Fruit fly (Drosophila melanogaster) whole organism, embryonic: ENCODE results near the gene CG5665.
A peak's percentile ranks its signal among the peaks of the same experiment; 100 is the strongest.

Experiments used
- Atf3 ChIP-seq: fragments of 200-800 bp; sonication (Bioruptor generic); optimal IDR thresholded peaks from 3 replicates; lab custom pipeline; 2016; ENCODE audit warnings: missing biosample characterization, missing genetic modification characterization
- CG10462 ChIP-seq: fragments of 200-800 bp; sonication (Bioruptor generic); optimal IDR thresholded peaks from 2 replicates; lab custom pipeline; 2016; ENCODE audit warnings: missing biosample characterization, missing genetic modification characterization
- CG11093 ChIP-seq: fragments of 200-800 bp; sonication (Bioruptor generic); IDR thresholded peaks from 3 replicates; pipeline ENCODE4 v1.3.6; 2022; ENCODE audit warnings: missing biosample characterization, missing genetic modification characterization
- CG11723 ChIP-seq: fragments of 200-800 bp; sonication (Bioruptor generic); optimal IDR thresholded peaks from 2 replicates; lab custom pipeline; 2017; ENCODE audit warnings: missing biosample characterization, mild to moderate bottlenecking, missing genetic modification characterization
- CG12071 ChIP-seq: fragments of 200-800 bp; sonication (Bioruptor generic); optimal IDR thresholded peaks from 3 replicates; lab custom pipeline; 2018; ENCODE audit warnings: missing biosample characterization, mild to moderate bottlenecking, missing genetic modification characterization
- CG12391 ChIP-seq: fragments of 200-800 bp; sonication (Bioruptor generic); optimal IDR thresholded peaks from 3 replicates; lab custom pipeline; 2018; ENCODE audit warnings: missing biosample characterization, mild to moderate bottlenecking, missing genetic modification characterization, moderate library complexity
- CG12744 ChIP-seq: fragments of 200-800 bp; sonication (Bioruptor generic); optimal IDR thresholded peaks from 2 replicates; lab custom pipeline; 2016; ENCODE audit warnings: missing biosample characterization, missing genetic modification characterization
- CG13894 ChIP-seq: fragments of 200-800 bp; sonication (Bioruptor generic); optimal IDR thresholded peaks from 3 replicates; lab custom pipeline; 2018; ENCODE audit warnings: missing biosample characterization, mild to moderate bottlenecking, missing genetic modification characterization, moderate library complexity
- CG14965 ChIP-seq: fragments of 200-800 bp; sonication (Bioruptor generic); optimal IDR thresholded peaks from 2 replicates; lab custom pipeline; 2016; ENCODE audit warnings: missing biosample characterization, missing genetic modification characterization, borderline replicate concordance
- CG15011 ChIP-seq: fragments of 200-800 bp; sonication (Bioruptor generic); optimal IDR thresholded peaks from 3 replicates; lab custom pipeline; 2018; ENCODE audit warnings: missing biosample characterization, mild to moderate bottlenecking, missing genetic modification characterization
- CG15269 ChIP-seq: fragments of 200-800 bp; sonication (Bioruptor generic); optimal IDR thresholded peaks from 2 replicates; lab custom pipeline; 2018; ENCODE audit warnings: missing biosample characterization, mild to moderate bottlenecking, missing genetic modification characterization, moderate library complexity
- CG15696 ChIP-seq: fragments of 200-800 bp; sonication (Bioruptor generic); optimal IDR thresholded peaks from 2 replicates; lab custom pipeline; 2019; ENCODE audit warnings: missing biosample characterization, mild to moderate bottlenecking, missing genetic modification characterization, moderate library complexity
- CG16863 ChIP-seq: fragments of 200-800 bp; sonication (Bioruptor generic); optimal IDR thresholded peaks from 3 replicates; lab custom pipeline; 2016; ENCODE audit warnings: missing biosample characterization, missing genetic modification characterization
- CG2678 ChIP-seq: fragments of 200-800 bp; sonication (Bioruptor generic); optimal IDR thresholded peaks from 3 replicates; lab custom pipeline; 2019; ENCODE audit warnings: missing biosample characterization, mild to moderate bottlenecking, missing genetic modification characterization, moderate library complexity
- CG2712 ChIP-seq: fragments of 200-800 bp; optimal IDR thresholded peaks from 3 replicates; lab custom pipeline; 2019; ENCODE audit warnings: missing biosample characterization, mild to moderate bottlenecking, missing genetic modification characterization, moderate library complexity
- CG2875 ChIP-seq: fragments of 200-800 bp; sonication (Bioruptor generic); optimal IDR thresholded peaks from 2 replicates; lab custom pipeline; 2017; ENCODE audit warnings: missing biosample characterization, mild to moderate bottlenecking, missing genetic modification characterization, missing genetic modification reagents
- CG2889 ChIP-seq: fragments of 200-800 bp; sonication (Bioruptor generic); IDR thresholded peaks from 3 replicates; pipeline ENCODE4 v1.3.6; 2022; ENCODE audit warnings: missing biosample characterization, missing genetic modification characterization
- CG31388 ChIP-seq: fragments of 200-800 bp; sonication (Bioruptor generic); optimal IDR thresholded peaks from 2 replicates; lab custom pipeline; 2016; ENCODE audit warnings: missing biosample characterization, missing genetic modification characterization
- CG3281 ChIP-seq: fragments of 200-800 bp; sonication (Bioruptor generic); optimal IDR thresholded peaks from 3 replicates; lab custom pipeline; 2017; ENCODE audit warnings: missing biosample characterization, mild to moderate bottlenecking, missing genetic modification characterization
- CG4282 ChIP-seq: fragments of 200-800 bp; sonication (Bioruptor generic); optimal IDR thresholded peaks from 2 replicates; lab custom pipeline; 2016; ENCODE audit warnings: missing biosample characterization, missing genetic modification characterization
- CG7963 ChIP-seq: fragments of 200-800 bp; sonication (Bioruptor generic); IDR thresholded peaks from 3 replicates; pipeline ENCODE4 v1.3.6; 2022; ENCODE audit warnings: missing biosample characterization, missing genetic modification characterization; ENCODE audit not compliant: partially characterized antibody
- Chrac-16 ChIP-seq: fragments of 200-800 bp; sonication (Bioruptor generic); optimal IDR thresholded peaks from 3 replicates; lab custom pipeline; 2016; ENCODE audit warnings: missing biosample characterization, missing genetic modification characterization
- D19B ChIP-seq: fragments of 200-800 bp; sonication (Bioruptor generic); optimal IDR thresholded peaks from 2 replicates; lab custom pipeline; 2017; ENCODE audit warnings: missing biosample characterization, mild to moderate bottlenecking, missing genetic modification characterization
- Dip2 ChIP-seq: fragments of 200-800 bp; sonication (Bioruptor generic); IDR thresholded peaks from 2 replicates; pipeline ENCODE4 v1.3.6; 2022; ENCODE audit warnings: missing biosample characterization, missing genetic modification characterization
- MTF-1 ChIP-seq: fragments of 200-800 bp; sonication (Bioruptor generic); optimal IDR thresholded peaks from 2 replicates; lab custom pipeline; 2018; ENCODE audit warnings: missing biosample characterization, mild to moderate bottlenecking, missing genetic modification characterization, borderline replicate concordance
- Pdp1 ChIP-seq, 2 experiments: fragments of 200-800 bp; sonication (Bioruptor generic); optimal IDR thresholded peaks; 3 replicates each; lab custom pipeline; 2016; ENCODE audit warnings: missing biosample characterization in 2 of 2, missing genetic modification characterization in 2 of 2, mild to moderate bottlenecking in 1 of 2, moderate library complexity in 1 of 2
- TFAM ChIP-seq: fragments of 200-800 bp; sonication (Bioruptor generic); optimal IDR thresholded peaks from 2 replicates; lab custom pipeline; 2017; ENCODE audit warnings: missing biosample characterization, missing genetic modification characterization, inconsistent platforms
- Vsx1 ChIP-seq: fragments of 200-800 bp; sonication (Bioruptor generic); optimal IDR thresholded peaks from 2 replicates; lab custom pipeline; 2017; ENCODE audit warnings: missing biosample characterization, mild to moderate bottlenecking, missing genetic modification characterization, missing genetic modification reagents
- Xrp1 ChIP-seq: fragments of 200-800 bp; sonication (Bioruptor generic); IDR thresholded peaks from 2 replicates; pipeline ENCODE4 v1.3.6; 2022; ENCODE audit warnings: missing biosample characterization, missing genetic modification characterization
- ara ChIP-seq: fragments of 200-800 bp; sonication (Bioruptor generic); IDR thresholded peaks from 2 replicates; pipeline ENCODE4 v1.3.6; 2022; ENCODE audit warnings: missing biosample characterization, missing genetic modification characterization
- az2 ChIP-seq: fragments of 200-800 bp; sonication (Bioruptor generic); optimal IDR thresholded peaks from 3 replicates; lab custom pipeline; 2016; ENCODE audit warnings: missing biosample characterization, missing genetic modification characterization
- cg ChIP-seq: fragments of 200-800 bp; sonication (Bioruptor generic); optimal IDR thresholded peaks from 3 replicates; lab custom pipeline; 2019; ENCODE audit warnings: missing biosample characterization, mild to moderate bottlenecking, missing genetic modification characterization, moderate library complexity
- corto ChIP-seq: fragments of 200-800 bp; sonication (Bioruptor generic); optimal IDR thresholded peaks from 2 replicates; lab custom pipeline; 2016; ENCODE audit warnings: missing biosample characterization, mild to moderate bottlenecking, missing genetic modification characterization, moderate library complexity
- crol ChIP-seq: fragments of 200-800 bp; sonication (Bioruptor generic); IDR thresholded peaks from 2 replicates; pipeline ENCODE4 v1.3.6; 2022; ENCODE audit warnings: missing biosample characterization, missing genetic modification characterization
- dati ChIP-seq: fragments of 200-800 bp; sonication (Bioruptor generic); IDR thresholded peaks from 2 replicates; pipeline ENCODE4 v1.3.6; 2022; ENCODE audit warnings: missing biosample characterization, missing genetic modification characterization
- dmrt11E ChIP-seq: fragments of 200-800 bp; sonication (Bioruptor generic); optimal IDR thresholded peaks from 3 replicates; lab custom pipeline; 2018; ENCODE audit warnings: missing biosample characterization, mild to moderate bottlenecking, missing genetic modification characterization, moderate library complexity
- fd3F ChIP-seq: fragments of 200-800 bp; sonication (Bioruptor generic); optimal IDR thresholded peaks from 2 replicates; lab custom pipeline; 2018; ENCODE audit warnings: missing biosample characterization, mild to moderate bottlenecking, missing genetic modification characterization, moderate library complexity
- hbn ChIP-seq: fragments of 200-800 bp; sonication (Bioruptor generic); IDR thresholded peaks from 2 replicates; pipeline ENCODE4 v1.3.6; 2022; ENCODE audit warnings: missing biosample characterization, missing genetic modification characterization; ENCODE audit not compliant: partially characterized antibody
- mam ChIP-seq: fragments of 200-800 bp; sonication (Bioruptor generic); optimal IDR thresholded peaks from 3 replicates; lab custom pipeline; 2016; ENCODE audit warnings: missing biosample characterization, missing genetic modification characterization
- pan ChIP-seq, 4 experiments: fragments of >200 bp in 3 of 4; fragments of 200-800 bp in 1 of 4; sonication (Bioruptor generic) in 1 of 4; optimal IDR thresholded peaks in 3 of 4; IDR thresholded peaks in 1 of 4; 2 replicates each; pipeline versions ENCODE4 v1.3.6 to Lab custom; 2017 to 2022; ENCODE audit warnings: missing biosample characterization in 2 of 4, missing genetic modification characterization in 2 of 4, mixed read lengths in 1 of 4
- repo ChIP-seq: fragments of 200-800 bp; sonication (Bioruptor generic); optimal IDR thresholded peaks from 2 replicates; lab custom pipeline; 2016; ENCODE audit warnings: missing biosample characterization, missing genetic modification characterization
- scrt ChIP-seq: fragments of 200-800 bp; sonication (Bioruptor generic); optimal IDR thresholded peaks from 2 replicates; lab custom pipeline; 2018; ENCODE audit warnings: missing biosample characterization, mild to moderate bottlenecking, missing genetic modification characterization, moderate library complexity
- slbo ChIP-seq: fragments of 200-800 bp; sonication (Bioruptor generic); IDR thresholded peaks from 2 replicates; pipeline ENCODE4 v1.3.6; 2022; ENCODE audit warnings: missing biosample characterization, missing genetic modification characterization
- vvl ChIP-seq: fragments of 200-800 bp; sonication (Bioruptor generic); IDR thresholded peaks from 2 replicates; pipeline ENCODE4 v1.3.6; 2022; ENCODE audit warnings: missing biosample characterization, missing genetic modification characterization
- wek ChIP-seq: fragments of 200-800 bp; sonication (Bioruptor generic); optimal IDR thresholded peaks from 3 replicates; lab custom pipeline; 2018; ENCODE audit warnings: missing biosample characterization, mild to moderate bottlenecking, missing genetic modification characterization, moderate library complexity
- wor ChIP-seq: fragments of 200-800 bp; sonication (Bioruptor generic); IDR thresholded peaks from 2 replicates; pipeline ENCODE4 v1.3.6; 2022; ENCODE audit warnings: missing biosample characterization, missing genetic modification characterization
- yki ChIP-seq: fragments of >200 bp; optimal IDR thresholded peaks from 3 replicates; lab custom pipeline; 2018

Gene CG5665

DNA sequence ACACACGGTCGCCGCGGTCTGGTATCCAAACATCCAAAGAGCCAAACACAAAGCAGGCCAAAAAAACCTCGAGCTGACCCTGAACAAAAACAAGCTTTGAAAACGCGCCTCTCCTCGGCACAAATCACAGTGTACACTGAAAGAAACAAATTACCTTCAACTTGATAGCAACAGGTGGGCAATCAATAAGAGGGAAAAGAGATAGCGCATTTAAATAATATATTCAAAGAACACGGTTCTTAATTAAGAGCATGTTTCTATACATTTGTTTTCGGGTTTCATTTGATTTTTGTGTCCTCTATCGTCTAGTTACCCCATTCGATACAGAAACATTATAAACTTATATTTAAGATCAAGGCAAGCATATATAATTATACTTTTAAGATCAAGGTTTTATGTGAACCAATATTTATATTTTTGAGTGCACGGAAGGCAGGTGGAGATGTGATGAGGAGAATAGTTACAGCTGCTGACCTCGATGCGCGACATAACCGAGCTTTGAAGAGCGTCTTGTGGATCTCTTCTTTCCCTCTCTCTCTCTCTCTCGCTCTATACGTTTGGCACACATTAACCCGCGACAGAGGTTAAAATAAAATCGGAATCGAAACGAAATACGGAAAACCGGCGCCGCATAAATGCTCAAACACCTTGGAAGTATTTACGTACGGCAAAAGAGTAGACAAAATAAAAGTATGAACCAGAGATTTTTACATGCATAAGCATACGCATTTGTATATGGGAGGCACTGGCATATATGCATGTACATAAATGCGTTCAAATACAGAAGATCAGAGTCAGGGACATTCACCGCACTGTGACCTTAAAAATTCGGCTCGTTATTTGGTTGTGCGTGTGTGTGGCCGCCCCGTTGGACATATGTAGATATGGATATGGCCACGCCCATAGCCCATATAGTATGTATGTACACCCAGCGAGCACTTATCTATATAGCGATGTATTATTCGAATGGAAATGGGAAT, 40.2 kb downstream of the CG5665 start (continued):
- TF ChIP-seq CG4282 (GFP tag; lab: Kevin White, UChicago) = no peak
- no peak for TF ChIP-seq pan (optimal IDR thresholded peaks at IDR 0.05; lab: Kevin White, UChicago)
- peak in 1 of 2 experiments; percentile 73 for TF ChIP-seq pan (GFP tag; optimal IDR thresholded peaks at IDR 0.05 in 1 of 2, IDR thresholded peaks at IDR 0.05 in 1 of 2)
- peak; percentile 90 for TF ChIP-seq CG12391
- TF ChIP-seq mam (GFP tag; lab: Kevin White, UChicago) = peak; percentile 77
- no peak for TF ChIP-seq CG7963 (GFP tag; lab: Robert Waterston, UW)
- TF ChIP-seq CG2712 = peak; percentile 90
- peak; percentile 67 for TF ChIP-seq CG13894
- no peak for TF ChIP-seq ara (GFP tag; lab: Robert Waterston, UW)
- peak; percentile 82 for TF ChIP-seq CG11723 (GFP tag; lab: Kevin White, UChicago)
- TF ChIP-seq fd3F (GFP tag; lab: Kevin White, UChicago) = peak; percentile 86
- peak; percentile 80 for TF ChIP-seq CG2875 (GFP tag; lab: Kevin White, UChicago)
- peak; percentile 74 for TF ChIP-seq CG12744
- peak; percentile 80 for TF ChIP-seq vvl (GFP tag; lab: Robert Waterston, UW)
- TF ChIP-seq cg (GFP tag; lab: Kevin White, UChicago) = peak; percentile 51
- no peak for TF ChIP-seq Dip2 (GFP tag; lab: Robert Waterston, UW)
- TF ChIP-seq CG15269 (tag; lab: Kevin White, UChicago) = peak; percentile 92
- peak; percentile 33; the same call in 1 of the 3 replicates for TF ChIP-seq CG2889 (GFP tag; lab: Robert Waterston, UW)
- peak; percentile 48 for TF ChIP-seq CG15696
- TF ChIP-seq CG3281 (GFP tag; lab: Kevin White, UChicago) = peak; percentile 89
- peak; percentile 76 for TF ChIP-seq CG10462 (GFP tag; lab: Kevin White, UChicago)
- peak; percentile 64 for TF ChIP-seq D19B (GFP tag; lab: Kevin White, UChicago)
- TF ChIP-seq crol (GFP tag; lab: Robert Waterston, UW) = no peak
- peak; percentile 78 for TF ChIP-seq slbo
- TF ChIP-seq dmrt11E (tag; lab: Kevin White, UChicago) = peak; percentile 70
- TF ChIP-seq CG2678 (tag; lab: Kevin White, UChicago) = peak; percentile 93
- TF ChIP-seq Chrac-16 (GFP tag; lab: Kevin White, UChicago) = peak; percentile 71
- peak; percentile 71 for TF ChIP-seq corto (GFP tag; lab: Kevin White, UChicago)
- TF ChIP-seq Atf3 (GFP tag; lab: Kevin White, UChicago) = peak; percentile 41
- peak; percentile 70 for TF ChIP-seq CG15011 (GFP tag; lab: Kevin White, UChicago)
- no peak for TF ChIP-seq yki (lab: Kevin White, UChicago)
- TF ChIP-seq Vsx1 = peak; percentile 88
- no peak for TF ChIP-seq MTF-1 (GFP tag; lab: Kevin White, UChicago)
- TF ChIP-seq repo (GFP tag; lab: Kevin White, UChicago) = peak; percentile 44
- peak; percentile 67 for TF ChIP-seq CG12071 (GFP tag; lab: Kevin White, UChicago)
- peak; percentile 71; the same call in 2 of the 3 replicates for TF ChIP-seq CG11093 (GFP tag; lab: Robert Waterston, UW)
- peak; percentile 61 for TF ChIP-seq Xrp1 (GFP tag; lab: Robert Waterston, UW)
- TF ChIP-seq CG16863 (GFP tag; lab: Kevin White, UChicago) = peak; percentile 72
- TF ChIP-seq TFAM = no peak
- peak; percentile 67 for TF ChIP-seq CG31388
- peak; percentile 37 for TF ChIP-seq wek
- no peak for TF ChIP-seq hbn (GFP tag; lab: Robert Waterston, UW)
- TF ChIP-seq az2 (GFP tag; lab: Kevin White, UChicago) = peak; percentile 83
- peak; percentile 86 for TF ChIP-seq scrt (GFP tag; lab: Kevin White, UChicago)
- peak; percentile 69 to 85 for TF ChIP-seq Pdp1 (GFP tag; optimal IDR thresholded peaks at IDR 0.05; lab: Kevin White, UChicago)
- peak; percentile 40; the same call in 1 of the 2 replicates for TF ChIP-seq wor
- 0 out of 2 replicates have a peak, but pooled peaks have one; percentile 28 for TF ChIP-seq dati (GFP tag; lab: Robert Waterston, UW)
- peak; percentile 38 for TF ChIP-seq CG14965
